Worm (Caenorhabditis elegans): Measurements from ENCODE around the gene ufl-1.

DNA sequence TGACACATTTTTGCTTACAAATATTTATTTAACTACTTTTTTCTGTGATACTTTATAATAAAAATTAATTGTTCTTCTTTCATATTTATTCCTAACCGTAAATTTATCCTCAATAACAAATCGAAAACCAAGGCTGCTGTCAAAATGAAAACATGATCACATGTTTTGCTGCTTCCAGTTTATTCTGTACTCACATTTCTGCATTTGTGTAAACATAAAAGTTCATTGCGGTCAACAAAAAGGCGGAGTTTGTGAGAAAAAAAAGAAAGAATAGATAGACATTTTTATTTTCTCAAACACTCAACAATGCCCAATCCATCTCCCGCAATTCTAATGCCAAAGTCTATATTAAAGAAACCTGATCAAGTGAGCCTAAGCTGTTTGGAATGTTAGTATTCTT, 836 bp downstream of the ufl-1 start, which contains the start of gene C06G3.3:
- TF ChIP-seq blmp-1 (tag; optimal IDR thresholded peaks at IDR 0.05): no peak
- no peak for TF ChIP-seq nhr-76 (tag; optimal IDR thresholded peaks at IDR 0.05)
- no peak for TF ChIP-seq lin-13 (tag; optimal IDR thresholded peaks at IDR 0.05)
- no peak for TF ChIP-seq flh-1 (GFP tag; optimal IDR thresholded peaks at IDR 0.05)
- TF ChIP-seq ztf-11 (tag; optimal IDR thresholded peaks at IDR 0.05): no peak
- no peak for TF ChIP-seq elt-3 (tag; optimal IDR thresholded peaks at IDR 0.05)
- no peak for TF ChIP-seq ces-1 (GFP tag; optimal IDR thresholded peaks at IDR 0.05)
- no peak for TF ChIP-seq nhr-28 (tag; optimal IDR thresholded peaks at IDR 0.05)
- no peak for TF ChIP-seq unc-62 (GFP tag; optimal IDR thresholded peaks at IDR 0.05)

Data from whole organism, mixed stage, embryonic.